Fruit fly (Drosophila melanogaster) whole organism, embryonic: ENCODE measurements around the gene lectin-21Cb.

ENCODE experiments used
- CG34422 ChIP-seq: fragments of 200-800 bp; sonication (Bioruptor generic); IDR thresholded peaks from 3 replicates; pipeline ENCODE4 v1.3.6; 2022; ENCODE audit warnings: missing biosample characterization, missing genetic modification characterization
- Lim3 ChIP-seq: fragments of 200-800 bp; sonication (Bioruptor generic); IDR thresholded peaks from 2 replicates; pipeline ENCODE4 v1.3.6; 2022; ENCODE audit warnings: missing biosample characterization, missing genetic modification characterization
- Ssrp ChIP-seq: fragments of 200-800 bp; sonication (Bioruptor generic); optimal IDR thresholded peaks from 2 replicates; lab custom pipeline; 2018; ENCODE audit warnings: missing biosample characterization, mild to moderate bottlenecking, missing genetic modification characterization, moderate library complexity
- btn ChIP-seq: fragments of 200-800 bp; sonication (Bioruptor generic); optimal IDR thresholded peaks from 2 replicates; lab custom pipeline; 2016; ENCODE audit warnings: missing biosample characterization, missing genetic modification characterization
- crol ChIP-seq: fragments of 200-800 bp; sonication (Bioruptor generic); IDR thresholded peaks from 2 replicates; pipeline ENCODE4 v1.3.6; 2022; ENCODE audit warnings: missing biosample characterization, missing genetic modification characterization
- danr ChIP-seq: fragments of 200-800 bp; sonication (Bioruptor generic); IDR thresholded peaks from 2 replicates; pipeline ENCODE4 v1.3.6; 2022; ENCODE audit warnings: missing biosample characterization, missing genetic modification characterization
- mirr ChIP-seq: fragments of 200-800 bp; sonication (Bioruptor generic); optimal IDR thresholded peaks from 3 replicates; lab custom pipeline; 2018; ENCODE audit warnings: missing biosample characterization, mild to moderate bottlenecking, missing genetic modification characterization
- prd ChIP-seq, 3 experiments: fragments of >200 bp in 2 of 3; fragments of 200-800 bp in 1 of 3; sonication (Bioruptor generic) in 1 of 3; optimal IDR thresholded peaks in 2 of 3; IDR thresholded peaks in 1 of 3; 2 replicates in 2 of 3; 3 replicates in 1 of 3; pipeline versions ENCODE4 v1.3.6 to Lab custom; 2017 to 2022; ENCODE audit warnings: missing biosample characterization in 1 of 3, missing genetic modification characterization in 1 of 3
- zen ChIP-seq: fragments of 200-800 bp; sonication (Bioruptor generic); optimal IDR thresholded peaks from 3 replicates; lab custom pipeline; 2018; ENCODE audit warnings: missing biosample characterization, mild to moderate bottlenecking, missing genetic modification characterization, moderate library complexity

dm6 chr2L:658007-658406, 37.0 kb upstream of the lectin-21Cb start:
- TF ChIP-seq prd (optimal IDR thresholded peaks at IDR 0.05; lab: Kevin White, UChicago) (no peak), prd (GFP tag; IDR thresholded peaks at IDR 0.05; lab: Robert Waterston, UW) (no peak), Lim3 (no peak), danr (GFP tag; lab: Robert Waterston, UW) (no peak), mirr (GFP tag; lab: Kevin White, UChicago) (no peak), zen (tag; lab: Kevin White, UChicago) (no peak), CG34422 (no peak), crol (GFP tag; lab: Robert Waterston, UW) (no peak), btn (GFP tag; lab: Kevin White, UChicago) (no peak), Ssrp (tag; lab: Kevin White, UChicago) (no peak)
